Fruit fly (Drosophila melanogaster) whole organism, embryonic: ENCODE results near the gene CG15353.

Source experiments
- Bdp1 ChIP-seq: fragments of 200-800 bp; sonication (Bioruptor generic); optimal IDR thresholded peaks from 3 replicates; lab custom pipeline; 2016; ENCODE audit warnings: missing biosample characterization, missing genetic modification characterization
- CG10147 ChIP-seq: fragments of 200-800 bp; sonication (Bioruptor generic); optimal IDR thresholded peaks from 2 replicates; lab custom pipeline; 2019; ENCODE audit warnings: missing biosample characterization, mild to moderate bottlenecking, missing genetic modification characterization, moderate library complexity
- CG11504 ChIP-seq: fragments of 200-800 bp; sonication (Bioruptor generic); optimal IDR thresholded peaks from 3 replicates; lab custom pipeline; 2019; ENCODE audit warnings: missing biosample characterization, mild to moderate bottlenecking, missing genetic modification characterization, moderate library complexity
- CG12236 ChIP-seq: fragments of 200-800 bp; sonication (Bioruptor generic); optimal IDR thresholded peaks from 2 replicates; lab custom pipeline; 2016; ENCODE audit warnings: missing biosample characterization, missing genetic modification characterization
- CG13123 ChIP-seq: fragments of 200-800 bp; sonication (Bioruptor generic); optimal IDR thresholded peaks from 2 replicates; lab custom pipeline; 2016; ENCODE audit warnings: missing biosample characterization, missing genetic modification characterization
- CG13424 ChIP-seq: fragments of 200-800 bp; sonication (Bioruptor generic); optimal IDR thresholded peaks from 2 replicates; lab custom pipeline; 2019; ENCODE audit warnings: missing biosample characterization, mild to moderate bottlenecking, missing genetic modification characterization, moderate library complexity
- CG13624 ChIP-seq: fragments of 200-800 bp; sonication (Bioruptor generic); optimal IDR thresholded peaks from 2 replicates; lab custom pipeline; 2016; ENCODE audit warnings: missing biosample characterization, missing genetic modification characterization
- CG14710 ChIP-seq: fragments of 200-800 bp; sonication (Bioruptor generic); optimal IDR thresholded peaks from 3 replicates; lab custom pipeline; 2019; ENCODE audit warnings: missing biosample characterization, mild to moderate bottlenecking, missing genetic modification characterization, moderate library complexity
- CG17912 ChIP-seq: fragments of 200-800 bp; sonication (Bioruptor generic); optimal IDR thresholded peaks from 2 replicates; lab custom pipeline; 2018; ENCODE audit warnings: missing biosample characterization, mild to moderate bottlenecking, missing genetic modification characterization
- CG4820 ChIP-seq: fragments of 200-800 bp; sonication (Bioruptor generic); optimal IDR thresholded peaks from 3 replicates; lab custom pipeline; 2016; ENCODE audit warnings: missing biosample characterization, missing genetic modification characterization
- CG7786 ChIP-seq: fragments of 200-800 bp; sonication (Bioruptor generic); optimal IDR thresholded peaks from 2 replicates; lab custom pipeline; 2016; ENCODE audit warnings: missing biosample characterization, missing genetic modification characterization
- CG7987 ChIP-seq: fragments of 200-800 bp; sonication (Bioruptor generic); optimal IDR thresholded peaks from 2 replicates; lab custom pipeline; 2018; ENCODE audit warnings: missing biosample characterization, mild to moderate bottlenecking, missing genetic modification characterization, moderate library complexity
- CG8290 ChIP-seq, 3 experiments: fragments of 200-800 bp; sonication (Bioruptor generic); optimal IDR thresholded peaks; 2 replicates each; lab custom pipeline; 2016 to 2019; ENCODE audit warnings: missing biosample characterization in 3 of 3, missing genetic modification characterization in 3 of 3, mild to moderate bottlenecking in 2 of 3, moderate library complexity in 1 of 3
- CG8944 ChIP-seq: fragments of 200-800 bp; sonication (Bioruptor generic); optimal IDR thresholded peaks from 3 replicates; lab custom pipeline; 2016; ENCODE audit warnings: missing biosample characterization, missing genetic modification characterization
- Dbx ChIP-seq: fragments of 200-800 bp; sonication (Bioruptor generic); IDR thresholded peaks from 3 replicates; pipeline ENCODE4 v1.3.6; 2022; ENCODE audit warnings: missing biosample characterization, missing genetic modification characterization
- Dll ChIP-seq: fragments of 200-800 bp; sonication (Bioruptor generic); IDR thresholded peaks from 4 replicates; pipeline ENCODE4 v1.3.6; 2022; ENCODE audit warnings: missing biosample characterization, missing genetic modification characterization; ENCODE audit not compliant: partially characterized antibody
- Elba2 ChIP-seq: fragments of 200-800 bp; sonication (Bioruptor generic); optimal IDR thresholded peaks from 3 replicates; lab custom pipeline; 2016; ENCODE audit warnings: missing biosample characterization, missing genetic modification characterization
- Hand ChIP-seq: fragments of 200-800 bp; sonication (Bioruptor generic); optimal IDR thresholded peaks from 2 replicates; lab custom pipeline; 2017; ENCODE audit warnings: mild to moderate bottlenecking, missing biosample characterization, missing genetic modification reagents, missing genetic modification characterization
- Hey ChIP-seq: fragments of 200-800 bp; sonication (Bioruptor generic); optimal IDR thresholded peaks from 3 replicates; lab custom pipeline; 2018; ENCODE audit warnings: missing biosample characterization, mild to moderate bottlenecking, missing genetic modification characterization
- Hmx ChIP-seq: fragments of 200-800 bp; sonication (Bioruptor generic); optimal IDR thresholded peaks from 2 replicates; lab custom pipeline; 2016; ENCODE audit warnings: missing biosample characterization, missing genetic modification characterization
- Kr ChIP-seq: fragments of 200-800 bp; sonication (Bioruptor generic); optimal IDR thresholded peaks from 2 replicates; lab custom pipeline; 2017; ENCODE audit warnings: missing biosample characterization, mild to moderate bottlenecking, missing genetic modification characterization
- MTF-1 ChIP-seq: fragments of 200-800 bp; sonication (Bioruptor generic); optimal IDR thresholded peaks from 2 replicates; lab custom pipeline; 2018; ENCODE audit warnings: missing biosample characterization, mild to moderate bottlenecking, missing genetic modification characterization, borderline replicate concordance
- Myb ChIP-seq: fragments of 200-800 bp; sonication (Bioruptor generic); optimal IDR thresholded peaks from 2 replicates; lab custom pipeline; 2016; ENCODE audit warnings: missing biosample characterization, missing genetic modification characterization
- Nf-YA ChIP-seq: fragments of 200-800 bp; sonication (Bioruptor generic); IDR thresholded peaks from 2 replicates; pipeline ENCODE4 v1.3.6; 2022; ENCODE audit warnings: missing biosample characterization, missing genetic modification characterization
- Poxn ChIP-seq: fragments of 200-800 bp; sonication (Bioruptor generic); IDR thresholded peaks from 2 replicates; pipeline ENCODE4 v1.3.6; 2022; ENCODE audit warnings: missing biosample characterization, missing genetic modification characterization
- Sin3A ChIP-seq: fragments of >200 bp; optimal IDR thresholded peaks from 2 replicates; lab custom pipeline; 2018
- Sox102F ChIP-seq: fragments of 200-800 bp; sonication (Bioruptor generic); optimal IDR thresholded peaks from 2 replicates; lab custom pipeline; 2018; ENCODE audit warnings: missing biosample characterization, mild to moderate bottlenecking, missing genetic modification characterization, moderate library complexity
- Spps ChIP-seq: fragments of 200-800 bp; sonication (Bioruptor generic); optimal IDR thresholded peaks from 2 replicates; lab custom pipeline; 2018; ENCODE audit warnings: missing biosample characterization, mild to moderate bottlenecking, missing genetic modification characterization
- ato ChIP-seq: fragments of 200-800 bp; sonication (Bioruptor generic); IDR thresholded peaks from 2 replicates; pipeline ENCODE4 v1.3.6; 2022; ENCODE audit warnings: missing biosample characterization, missing genetic modification characterization; ENCODE audit not compliant: partially characterized antibody
- cato ChIP-seq: fragments of 200-800 bp; sonication (Bioruptor generic); optimal IDR thresholded peaks from 2 replicates; lab custom pipeline; 2016; ENCODE audit warnings: missing biosample characterization, missing genetic modification characterization, borderline replicate concordance
- ci ChIP-seq: fragments of 200-800 bp; sonication (Bioruptor generic); IDR thresholded peaks from 3 replicates; pipeline ENCODE4 v1.3.6; 2022; ENCODE audit warnings: missing biosample characterization, missing genetic modification characterization
- cwo ChIP-seq: fragments of 200-800 bp; sonication (Bioruptor generic); optimal IDR thresholded peaks from 3 replicates; lab custom pipeline; 2017; ENCODE audit warnings: missing biosample characterization, missing genetic modification characterization, mild to moderate bottlenecking, moderate library complexity, missing genetic modification reagents
- danr ChIP-seq: fragments of 200-800 bp; sonication (Bioruptor generic); IDR thresholded peaks from 2 replicates; pipeline ENCODE4 v1.3.6; 2022; ENCODE audit warnings: missing biosample characterization, missing genetic modification characterization
- fd96Cb ChIP-seq: fragments of 200-800 bp; sonication (Bioruptor generic); optimal IDR thresholded peaks from 2 replicates; lab custom pipeline; 2018; ENCODE audit warnings: missing biosample characterization, mild to moderate bottlenecking, missing genetic modification characterization, moderate library complexity
- grn ChIP-seq: fragments of 200-800 bp; sonication (Bioruptor generic); optimal IDR thresholded peaks from 3 replicates; lab custom pipeline; 2017; ENCODE audit warnings: missing biosample characterization, missing genetic modification characterization
- hbn ChIP-seq: fragments of 200-800 bp; sonication (Bioruptor generic); IDR thresholded peaks from 2 replicates; pipeline ENCODE4 v1.3.6; 2022; ENCODE audit warnings: missing biosample characterization, missing genetic modification characterization; ENCODE audit not compliant: partially characterized antibody
- ind ChIP-seq: fragments of 200-800 bp; sonication (Bioruptor generic); optimal IDR thresholded peaks from 3 replicates; lab custom pipeline; 2016; ENCODE audit warnings: missing biosample characterization, missing genetic modification characterization
- jing ChIP-seq: fragments of 200-800 bp; sonication (Bioruptor generic); optimal IDR thresholded peaks from 2 replicates; lab custom pipeline; 2018; ENCODE audit warnings: missing biosample characterization, mild to moderate bottlenecking, missing genetic modification characterization
- knrl ChIP-seq: fragments of 200-800 bp; sonication (Bioruptor generic); IDR thresholded peaks from 3 replicates; pipeline ENCODE4 v1.3.6; 2022; ENCODE audit warnings: missing biosample characterization, missing genetic modification characterization; ENCODE audit not compliant: partially characterized antibody
- mld ChIP-seq: fragments of 200-800 bp; sonication (Bioruptor generic); IDR thresholded peaks from 3 replicates; pipeline ENCODE4 v1.3.6; 2022; ENCODE audit warnings: missing biosample characterization, missing genetic modification characterization; ENCODE audit not compliant: partially characterized antibody
- nerfin-2 ChIP-seq: fragments of 200-800 bp; sonication (Bioruptor generic); IDR thresholded peaks from 2 replicates; pipeline ENCODE4 v1.3.6; 2022; ENCODE audit warnings: missing biosample characterization, missing genetic modification characterization; ENCODE audit not compliant: partially characterized antibody
- nmo ChIP-seq: fragments of 200-800 bp; sonication (Bioruptor generic); optimal IDR thresholded peaks from 2 replicates; lab custom pipeline; 2018; ENCODE audit warnings: missing biosample characterization, mild to moderate bottlenecking, missing genetic modification characterization, moderate library complexity
- pros ChIP-seq: fragments of 200-800 bp; sonication (Bioruptor generic); optimal IDR thresholded peaks from 3 replicates; lab custom pipeline; 2019; ENCODE audit warnings: missing biosample characterization, mild to moderate bottlenecking, missing genetic modification characterization, moderate library complexity
- sens ChIP-seq: fragments of 200-800 bp; sonication (Bioruptor generic); peaks from one replicate; lab custom pipeline; 2016; ENCODE audit warnings: missing biosample characterization, missing genetic modification characterization
- sr ChIP-seq: fragments of 200-800 bp; sonication (Bioruptor generic); IDR thresholded peaks from 3 replicates; pipeline ENCODE4 v1.3.6; 2022; ENCODE audit warnings: missing biosample characterization, missing genetic modification characterization
- stwl ChIP-seq: fragments of 200-800 bp; sonication (Bioruptor generic); optimal IDR thresholded peaks from 3 replicates; lab custom pipeline; 2018; ENCODE audit warnings: missing biosample characterization, mild to moderate bottlenecking, missing genetic modification characterization, moderate library complexity
- zf30C ChIP-seq: fragments of 200-800 bp; sonication (Bioruptor generic); optimal IDR thresholded peaks from 3 replicates; lab custom pipeline; 2018; ENCODE audit warnings: missing biosample characterization, mild to moderate bottlenecking, missing genetic modification characterization

The CG15353 gene

DNA sequence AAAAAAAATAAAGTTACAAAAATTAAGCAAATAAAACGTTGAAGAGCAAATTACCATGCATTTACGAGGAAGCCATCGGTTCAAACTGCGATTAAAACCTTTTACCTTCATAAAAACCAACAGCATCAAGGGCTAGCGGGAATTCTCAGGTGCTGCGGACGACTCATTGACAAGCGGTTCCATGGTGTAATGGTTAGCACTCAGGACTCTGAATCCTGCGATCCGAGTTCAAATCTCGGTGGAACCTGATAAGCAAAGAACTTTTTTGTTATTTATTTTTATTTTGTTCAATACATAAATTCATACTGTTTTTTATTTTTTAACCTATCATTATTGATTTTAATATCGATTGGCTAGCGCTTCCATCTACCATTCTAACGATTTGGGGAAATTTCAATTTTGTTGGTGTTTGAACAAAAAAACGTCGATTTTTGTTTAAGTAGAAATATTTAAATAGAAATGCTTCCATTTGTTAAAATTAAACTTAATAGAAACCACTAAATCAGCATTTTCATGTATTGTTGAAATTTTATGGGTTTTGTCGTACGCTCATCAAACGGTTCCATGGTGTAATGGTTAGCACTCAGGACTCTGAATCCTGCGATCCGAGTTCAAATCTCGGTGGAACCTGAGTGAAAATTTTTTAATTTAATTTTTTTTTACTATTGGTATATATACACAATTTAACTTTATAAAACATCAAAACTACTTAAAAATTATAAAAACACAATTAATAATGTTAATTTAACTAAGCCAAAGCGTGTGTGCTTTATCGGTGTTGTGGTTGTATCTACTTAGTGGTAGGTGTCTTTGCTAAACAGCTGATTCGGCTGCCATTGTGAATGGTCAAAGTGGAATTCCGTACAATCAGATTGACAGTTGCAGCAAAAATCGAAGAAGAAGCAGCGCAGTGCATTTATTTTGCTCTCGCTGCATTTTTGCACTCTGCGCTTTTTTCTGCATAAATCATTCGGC lies 2.3 kb upstream of the CG15353 start, which contains the start of gene CG4238 (continued):
- TF ChIP-seq nmo (peak; percentile 22), nerfin-2 (GFP tag; lab: Robert Waterston, UW) (peak; percentile 52), CG4820 (GFP tag; lab: Kevin White, UChicago) (no peak), Bdp1 (peak; percentile 98), pros (GFP tag; lab: Kevin White, UChicago) (no peak), Kr (no peak), Nf-YA (no peak), CG13624 (GFP tag; lab: Kevin White, UChicago) (no peak), ci (GFP tag; lab: Robert Waterston, UW) (no peak), hbn (GFP tag; lab: Robert Waterston, UW) (peak; percentile 23; the same call in 1 of the 2 replicates), CG13424 (no peak), stwl (tag; lab: Kevin White, UChicago) (peak; percentile 55), grn (GFP tag; lab: Kevin White, UChicago) (peak; percentile 74), CG7987 (GFP tag; lab: Kevin White, UChicago) (no peak), CG12236 (GFP tag; lab: Kevin White, UChicago) (no peak), CG14710 (peak; percentile 31), cwo (GFP tag; lab: Kevin White, UChicago) (no peak), Hand (GFP tag; lab: Kevin White, UChicago) (no peak), sens (GFP tag; lab: Kevin White, UChicago) (peak; percentile 17), jing (GFP tag; lab: Kevin White, UChicago) (no peak), Elba2 (GFP tag; lab: Kevin White, UChicago) (peak; percentile 79), Hmx (GFP tag; lab: Kevin White, UChicago) (no peak), Sox102F (GFP tag; lab: Kevin White, UChicago) (no peak), Myb (GFP tag; lab: Kevin White, UChicago) (peak; percentile 24), CG8290 (GFP tag; optimal IDR thresholded peaks at IDR 0.05; lab: Kevin White, UChicago) (peak; percentile 56), CG8290 (tag; optimal IDR thresholded peaks at IDR 0.05; lab: Kevin White, UChicago) (peak in 1 of 2 experiments; percentile 61), CG11504 (tag; lab: Kevin White, UChicago) (peak; percentile 46), Dbx (GFP tag; lab: Robert Waterston, UW) (no peak), ato (GFP tag; lab: Robert Waterston, UW) (peak; percentile 58; the same call in 1 of the 2 replicates), Hey (no peak), sr (GFP tag; lab: Robert Waterston, UW) (no peak), zf30C (GFP tag; lab: Kevin White, UChicago) (no peak), cato (GFP tag; lab: Kevin White, UChicago) (no peak), fd96Cb (no peak), mld (GFP tag; lab: Robert Waterston, UW) (peak; percentile 89), CG13123 (GFP tag; lab: Kevin White, UChicago) (no peak), danr (GFP tag; lab: Robert Waterston, UW) (no peak), Poxn (no peak), CG8944 (GFP tag; lab: Kevin White, UChicago) (no peak), Dll (GFP tag; lab: Robert Waterston, UW) (peak; percentile 52; the same call in 1 of the 4 replicates), Sin3A (no peak), CG17912 (GFP tag; lab: Kevin White, UChicago) (no peak), knrl (GFP tag; lab: Robert Waterston, UW) (peak; percentile 62), ind (no peak), Spps (no peak), CG7786 (GFP tag; lab: Kevin White, UChicago) (no peak), CG10147 (GFP tag; lab: Kevin White, UChicago) (no peak), MTF-1 (no peak)
